Fruit fly (Drosophila melanogaster) whole organism, embryonic: ENCODE results near the gene CG33287.

Experiments used
- CG10147 ChIP-seq: fragments of 200-800 bp; sonication (Bioruptor generic); optimal IDR thresholded peaks from 2 replicates; lab custom pipeline; 2019; ENCODE audit warnings: missing biosample characterization, mild to moderate bottlenecking, missing genetic modification characterization, moderate library complexity
- CG10979 ChIP-seq: fragments of 200-800 bp; sonication (Bioruptor generic); optimal IDR thresholded peaks from 2 replicates; lab custom pipeline; 2018; ENCODE audit warnings: missing biosample characterization, mild to moderate bottlenecking, missing genetic modification characterization, moderate library complexity
- CG12236 ChIP-seq: fragments of 200-800 bp; sonication (Bioruptor generic); optimal IDR thresholded peaks from 2 replicates; lab custom pipeline; 2016; ENCODE audit warnings: missing biosample characterization, missing genetic modification characterization
- CG12299 ChIP-seq: fragments of 200-800 bp; sonication (Bioruptor generic); optimal IDR thresholded peaks from 2 replicates; lab custom pipeline; 2018; ENCODE audit warnings: missing biosample characterization, mild to moderate bottlenecking, missing genetic modification characterization
- CG14050 ChIP-seq: fragments of 200-800 bp; sonication (Bioruptor generic); IDR thresholded peaks from 3 replicates; pipeline ENCODE4 v1.3.6; 2022; ENCODE audit warnings: missing biosample characterization, missing genetic modification characterization
- CG17359 ChIP-seq: fragments of 200-800 bp; sonication (Bioruptor generic); optimal IDR thresholded peaks from 3 replicates; lab custom pipeline; 2018; ENCODE audit warnings: missing biosample characterization, mild to moderate bottlenecking, missing genetic modification characterization, moderate library complexity
- CG17361 ChIP-seq: fragments of 200-800 bp; sonication (Bioruptor generic); IDR thresholded peaks from 3 replicates; pipeline ENCODE4 v1.3.6; 2022; ENCODE audit warnings: missing biosample characterization, missing genetic modification characterization
- CG18011 ChIP-seq: fragments of 200-800 bp; sonication (Bioruptor generic); optimal IDR thresholded peaks from 2 replicates; lab custom pipeline; 2017; ENCODE audit warnings: missing biosample characterization, missing genetic modification characterization, mild to moderate bottlenecking, moderate library complexity, missing genotype
- CG18619 ChIP-seq: fragments of 200-800 bp; sonication (Bioruptor generic); optimal IDR thresholded peaks from 3 replicates; lab custom pipeline; 2017; ENCODE audit warnings: missing biosample characterization, mild to moderate bottlenecking, missing genetic modification characterization
- CG2199 ChIP-seq: fragments of 200-800 bp; sonication (Bioruptor generic); IDR thresholded peaks from 3 replicates; pipeline ENCODE4 v1.3.6; 2022; ENCODE audit warnings: missing biosample characterization, missing genetic modification characterization
- CG2202 ChIP-seq: fragments of 200-800 bp; sonication (Bioruptor generic); optimal IDR thresholded peaks from 2 replicates; lab custom pipeline; 2018; ENCODE audit warnings: missing biosample characterization, mild to moderate bottlenecking, missing genetic modification characterization
- CG30403 ChIP-seq: fragments of 200-800 bp; sonication (Bioruptor generic); optimal IDR thresholded peaks from 3 replicates; lab custom pipeline; 2016; ENCODE audit warnings: missing biosample characterization, missing genetic modification characterization
- CG3163 ChIP-seq: fragments of 200-800 bp; sonication (Bioruptor generic); optimal IDR thresholded peaks from 3 replicates; lab custom pipeline; 2016; ENCODE audit warnings: missing biosample characterization, missing genetic modification characterization
- CG3838 ChIP-seq: fragments of 200-800 bp; sonication (Bioruptor generic); optimal IDR thresholded peaks from 3 replicates; lab custom pipeline; 2016; ENCODE audit warnings: missing biosample characterization, missing genetic modification characterization
- CG3847 ChIP-seq: fragments of 200-800 bp; sonication (Bioruptor generic); IDR thresholded peaks from 2 replicates; pipeline ENCODE4 v1.3.6; 2022; ENCODE audit warnings: missing biosample characterization, missing genetic modification characterization
- CG3995 ChIP-seq: fragments of 200-800 bp; sonication (Bioruptor generic); optimal IDR thresholded peaks from 3 replicates; lab custom pipeline; 2016; ENCODE audit warnings: missing biosample characterization, missing genetic modification characterization
- CG42726 ChIP-seq: fragments of 200-800 bp; sonication (Bioruptor generic); IDR thresholded peaks from 2 replicates; pipeline ENCODE4 v1.3.6; 2022; ENCODE audit warnings: missing biosample characterization, missing genetic modification characterization; ENCODE audit not compliant: partially characterized antibody
- CG4854 ChIP-seq: fragments of 200-800 bp; sonication (Bioruptor generic); optimal IDR thresholded peaks from 2 replicates; lab custom pipeline; 2016; ENCODE audit warnings: missing biosample characterization, missing genetic modification characterization, inconsistent platforms
- CG8388 ChIP-seq: fragments of 200-800 bp; sonication (Bioruptor generic); optimal IDR thresholded peaks from 2 replicates; lab custom pipeline; 2019; ENCODE audit warnings: missing biosample characterization, mild to moderate bottlenecking, missing genetic modification characterization, moderate library complexity
- CkIIα-i1 ChIP-seq: fragments of 200-800 bp; sonication (Bioruptor generic); IDR thresholded peaks from 2 replicates; pipeline ENCODE4 v1.3.6; 2022; ENCODE audit warnings: missing biosample characterization, missing genetic modification characterization
- Eip74EF ChIP-seq, 2 experiments: fragments of 200-800 bp in 1 of 2; fragments of >200 bp in 1 of 2; sonication (Bioruptor generic) in 1 of 2; optimal IDR thresholded peaks; 2 replicates each; lab custom pipeline; 2017 to 2019; ENCODE audit warnings: missing biosample characterization in 2 of 2, missing genetic modification characterization in 2 of 2, mild to moderate bottlenecking in 1 of 2, moderate library complexity in 1 of 2
- Hand ChIP-seq: fragments of 200-800 bp; sonication (Bioruptor generic); optimal IDR thresholded peaks from 2 replicates; lab custom pipeline; 2017; ENCODE audit warnings: mild to moderate bottlenecking, missing biosample characterization, missing genetic modification reagents, missing genetic modification characterization
- Hr78 ChIP-seq, 2 experiments: fragments of 200-800 bp in 1 of 2; fragments of >200 bp in 1 of 2; sonication (Bioruptor generic) in 1 of 2; optimal IDR thresholded peaks; 2 replicates each; lab custom pipeline; 2017 to 2019; ENCODE audit warnings: missing biosample characterization in 2 of 2, missing genetic modification characterization in 2 of 2, mild to moderate bottlenecking in 1 of 2, moderate library complexity in 1 of 2
- Hsf ChIP-seq: fragments of 200-800 bp; sonication (Bioruptor generic); optimal IDR thresholded peaks from 3 replicates; lab custom pipeline; 2016; ENCODE audit warnings: missing biosample characterization, missing genetic modification characterization
- Med ChIP-seq: fragments of 200-800 bp; sonication (Bioruptor generic); peaks from one replicate; lab custom pipeline; 2016; ENCODE audit warnings: missing biosample characterization, missing genetic modification characterization, mild to moderate bottlenecking, inconsistent platforms, moderate library complexity
- Mrtf ChIP-seq: fragments of 200-800 bp; sonication (Bioruptor generic); IDR thresholded peaks from 3 replicates; pipeline ENCODE4 v1.3.6; 2022; ENCODE audit warnings: missing biosample characterization, missing genetic modification characterization
- NFAT ChIP-seq: fragments of 200-800 bp; sonication (Bioruptor generic); IDR thresholded peaks from 2 replicates; pipeline ENCODE4 v1.3.6; 2022; ENCODE audit warnings: missing biosample characterization, missing genetic modification characterization
- NK7.1 ChIP-seq: fragments of 200-800 bp; sonication (Bioruptor generic); optimal IDR thresholded peaks from 3 replicates; lab custom pipeline; 2016; ENCODE audit warnings: missing biosample characterization, missing genetic modification characterization
- NfI ChIP-seq: fragments of 200-800 bp; sonication (Bioruptor generic); optimal IDR thresholded peaks from 3 replicates; lab custom pipeline; 2018; ENCODE audit warnings: missing biosample characterization, mild to moderate bottlenecking, missing genetic modification characterization, moderate library complexity
- Pdp1 ChIP-seq, 2 experiments: fragments of 200-800 bp; sonication (Bioruptor generic); optimal IDR thresholded peaks; 3 replicates each; lab custom pipeline; 2016; ENCODE audit warnings: missing biosample characterization in 2 of 2, missing genetic modification characterization in 2 of 2, mild to moderate bottlenecking in 1 of 2, moderate library complexity in 1 of 2
- Sin3A ChIP-seq: fragments of >200 bp; optimal IDR thresholded peaks from 2 replicates; lab custom pipeline; 2018
- Six4 ChIP-seq: fragments of 200-800 bp; sonication (Bioruptor generic); optimal IDR thresholded peaks from 2 replicates; lab custom pipeline; 2016; ENCODE audit warnings: missing biosample characterization, missing genetic modification characterization
- Sox102F ChIP-seq: fragments of 200-800 bp; sonication (Bioruptor generic); optimal IDR thresholded peaks from 2 replicates; lab custom pipeline; 2018; ENCODE audit warnings: missing biosample characterization, mild to moderate bottlenecking, missing genetic modification characterization, moderate library complexity
- Ssrp ChIP-seq: fragments of 200-800 bp; sonication (Bioruptor generic); optimal IDR thresholded peaks from 2 replicates; lab custom pipeline; 2018; ENCODE audit warnings: missing biosample characterization, mild to moderate bottlenecking, missing genetic modification characterization, moderate library complexity
- cg ChIP-seq: fragments of 200-800 bp; sonication (Bioruptor generic); optimal IDR thresholded peaks from 3 replicates; lab custom pipeline; 2019; ENCODE audit warnings: missing biosample characterization, mild to moderate bottlenecking, missing genetic modification characterization, moderate library complexity
- chif ChIP-seq, 2 experiments: fragments of 200-800 bp; sonication (Bioruptor generic); optimal IDR thresholded peaks; 3 replicates each; lab custom pipeline; 2016; ENCODE audit warnings: missing biosample characterization in 2 of 2, missing genetic modification characterization in 2 of 2
- ci ChIP-seq: fragments of 200-800 bp; sonication (Bioruptor generic); IDR thresholded peaks from 3 replicates; pipeline ENCODE4 v1.3.6; 2022; ENCODE audit warnings: missing biosample characterization, missing genetic modification characterization
- fd102C ChIP-seq: fragments of 200-800 bp; sonication (Bioruptor generic); optimal IDR thresholded peaks from 2 replicates; lab custom pipeline; 2018; ENCODE audit warnings: missing biosample characterization, mild to moderate bottlenecking, missing genetic modification characterization, moderate library complexity
- gem ChIP-seq: fragments of 200-800 bp; sonication (Bioruptor generic); optimal IDR thresholded peaks from 2 replicates; lab custom pipeline; 2019; ENCODE audit warnings: missing biosample characterization, mild to moderate bottlenecking, missing genetic modification characterization, moderate library complexity
- kay ChIP-seq: fragments of 200-800 bp; sonication (Bioruptor generic); optimal IDR thresholded peaks from 2 replicates; lab custom pipeline; 2016; ENCODE audit warnings: missing biosample characterization, missing genetic modification characterization
- lola ChIP-seq, 3 experiments: fragments of >200 bp in 2 of 3; fragments of 200-800 bp in 1 of 3; sonication (Bioruptor generic) in 1 of 3; optimal IDR thresholded peaks; 2 replicates each; lab custom pipeline; 2017 to 2019; ENCODE audit warnings: missing biosample characterization in 3 of 3, missing genetic modification characterization in 3 of 3, mild to moderate bottlenecking in 1 of 3, moderate library complexity in 1 of 3
- mam ChIP-seq: fragments of 200-800 bp; sonication (Bioruptor generic); optimal IDR thresholded peaks from 3 replicates; lab custom pipeline; 2016; ENCODE audit warnings: missing biosample characterization, missing genetic modification characterization
- mld ChIP-seq: fragments of 200-800 bp; sonication (Bioruptor generic); IDR thresholded peaks from 3 replicates; pipeline ENCODE4 v1.3.6; 2022; ENCODE audit warnings: missing biosample characterization, missing genetic modification characterization; ENCODE audit not compliant: partially characterized antibody
- odd ChIP-seq: fragments of 200-800 bp; sonication (Bioruptor generic); optimal IDR thresholded peaks from 2 replicates; lab custom pipeline; 2017; ENCODE audit warnings: missing biosample characterization, mild to moderate bottlenecking, missing genetic modification characterization
- p53 ChIP-seq: fragments of 200-800 bp; sonication (Bioruptor generic); optimal IDR thresholded peaks from 2 replicates; lab custom pipeline; 2016; ENCODE audit warnings: missing biosample characterization, missing genetic modification characterization
- phol ChIP-seq: fragments of 200-800 bp; sonication (Bioruptor generic); optimal IDR thresholded peaks from 3 replicates; lab custom pipeline; 2018; ENCODE audit warnings: missing biosample characterization, mild to moderate bottlenecking, missing genetic modification characterization, moderate library complexity
- sd ChIP-seq: fragments of 200-800 bp; sonication (Bioruptor generic); optimal IDR thresholded peaks from 3 replicates; lab custom pipeline; 2018; ENCODE audit warnings: missing biosample characterization, mild to moderate bottlenecking, missing genetic modification characterization, moderate library complexity
- sens ChIP-seq: fragments of 200-800 bp; sonication (Bioruptor generic); peaks from one replicate; lab custom pipeline; 2016; ENCODE audit warnings: missing biosample characterization, missing genetic modification characterization
- stwl ChIP-seq: fragments of 200-800 bp; sonication (Bioruptor generic); optimal IDR thresholded peaks from 3 replicates; lab custom pipeline; 2018; ENCODE audit warnings: missing biosample characterization, mild to moderate bottlenecking, missing genetic modification characterization, moderate library complexity
- tll ChIP-seq, 2 experiments: fragments of 200-800 bp in 1 of 2; fragments of >200 bp in 1 of 2; sonication (Bioruptor generic) in 1 of 2; optimal IDR thresholded peaks; 2 replicates each; lab custom pipeline; 2017 to 2019; ENCODE audit warnings: missing biosample characterization in 2 of 2, missing genetic modification characterization in 2 of 2, mild to moderate bottlenecking in 1 of 2, moderate library complexity in 1 of 2
- tup ChIP-seq: fragments of 200-800 bp; sonication (Bioruptor generic); optimal IDR thresholded peaks from 2 replicates; lab custom pipeline; 2016; ENCODE audit warnings: missing biosample characterization, mild to moderate bottlenecking, missing genetic modification characterization, moderate library complexity
- vvl ChIP-seq: fragments of 200-800 bp; sonication (Bioruptor generic); IDR thresholded peaks from 2 replicates; pipeline ENCODE4 v1.3.6; 2022; ENCODE audit warnings: missing biosample characterization, missing genetic modification characterization

CG33287 gene

DNA sequence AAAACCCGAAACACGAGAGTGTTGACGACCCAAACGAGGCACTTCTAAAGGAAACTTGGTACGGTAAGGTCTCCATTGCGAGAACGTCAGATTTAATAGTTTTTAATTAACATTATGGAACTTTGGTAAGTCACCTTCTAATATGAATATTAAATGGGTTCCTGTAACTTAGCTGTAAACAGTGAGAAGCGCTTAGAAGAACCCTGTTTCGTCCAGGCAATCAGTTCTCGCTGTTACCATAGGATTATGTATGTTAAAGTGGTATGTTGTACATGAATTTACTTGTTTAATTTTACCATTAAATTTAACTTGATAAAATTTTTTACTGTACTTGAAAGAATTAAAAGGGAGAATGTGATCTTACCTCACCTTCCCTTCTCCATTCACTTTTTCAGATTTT lies 48.6 kb downstream of the CG33287 start (continued):
- TF ChIP-seq lola (GFP tag; optimal IDR thresholded peaks at IDR 0.05; lab: Kevin White, UChicago), result peak in 1 of 3 experiments; percentile 28
- TF ChIP-seq cg, result no peak
- no peak for TF ChIP-seq CG3995 (GFP tag; lab: Kevin White, UChicago)
- peak; percentile 19 for TF ChIP-seq NfI
- TF ChIP-seq CG10979 (tag; lab: Kevin White, UChicago), result peak; percentile 39
- TF ChIP-seq CG2202, result no peak
- TF ChIP-seq NK7.1 (GFP tag; lab: Kevin White, UChicago), result no peak
- no peak for TF ChIP-seq Hr78 (GFP tag; optimal IDR thresholded peaks at IDR 0.05; lab: Kevin White, UChicago)
- peak; percentile 86 for TF ChIP-seq sens (GFP tag; lab: Kevin White, UChicago)
- no peak for TF ChIP-seq CG3838 (GFP tag; lab: Kevin White, UChicago)
- no peak for TF ChIP-seq Hand
- TF ChIP-seq gem (tag; lab: Kevin White, UChicago), result peak; percentile 54
- TF ChIP-seq Ssrp, result peak; percentile 27
- no peak for TF ChIP-seq Eip74EF (GFP tag; optimal IDR thresholded peaks at IDR 0.05; lab: Kevin White, UChicago)
- TF ChIP-seq CG18619 (GFP tag; lab: Kevin White, UChicago), result no peak
- no peak for TF ChIP-seq kay (GFP tag; lab: Kevin White, UChicago)
- peak; percentile 25 for TF ChIP-seq Sox102F (GFP tag; lab: Kevin White, UChicago)
- no peak for TF ChIP-seq CG12236 (GFP tag; lab: Kevin White, UChicago)
- no peak for TF ChIP-seq Sin3A
- no peak for TF ChIP-seq CG4854 (GFP tag; lab: Kevin White, UChicago)
- TF ChIP-seq mam (GFP tag; lab: Kevin White, UChicago), result peak; percentile 16
- TF ChIP-seq mld, result no peak
- TF ChIP-seq CG42726 (GFP tag; lab: Robert Waterston, UW), result no peak
- no peak for TF ChIP-seq CG10147 (GFP tag; lab: Kevin White, UChicago)
- no peak for TF ChIP-seq CG2199
- peak in 1 of 2 experiments; percentile 2 for TF ChIP-seq chif (GFP tag; optimal IDR thresholded peaks at IDR 0.05; lab: Kevin White, UChicago)
- peak; percentile 41 for TF ChIP-seq phol (tag; lab: Kevin White, UChicago)
- TF ChIP-seq CG18011 (GFP tag; lab: Kevin White, UChicago), result no peak
- TF ChIP-seq CG14050 (GFP tag; lab: Robert Waterston, UW), result no peak
- no peak for TF ChIP-seq NFAT (GFP tag; lab: Robert Waterston, UW)
- TF ChIP-seq fd102C (GFP tag; lab: Kevin White, UChicago), result no peak
- no peak for TF ChIP-seq CG12299 (tag; lab: Kevin White, UChicago)
- TF ChIP-seq odd (GFP tag; lab: Kevin White, UChicago), result no peak
- TF ChIP-seq Hsf (GFP tag; lab: Kevin White, UChicago), result peak; percentile 14
- TF ChIP-seq Mrtf (GFP tag; lab: Robert Waterston, UW), result no peak
- peak; percentile 52; the same call in 2 of the 3 replicates for TF ChIP-seq CG17361 (GFP tag; lab: Robert Waterston, UW)
- no peak for TF ChIP-seq vvl (GFP tag; lab: Robert Waterston, UW)
- no peak for TF ChIP-seq CG30403

dm6 chr3L:20920495-20920894 lies 50.0 kb downstream of the CG33287 start:
- TF ChIP-seq CG3847 (GFP tag; lab: Robert Waterston, UW), result no peak
- TF ChIP-seq Pdp1 (GFP tag; optimal IDR thresholded peaks at IDR 0.05; lab: Kevin White, UChicago), result no peak
- TF ChIP-seq CkIIα-i1 (GFP tag; lab: Robert Waterston, UW), result no peak
- TF ChIP-seq p53 (GFP tag; lab: Kevin White, UChicago), result no peak
- TF ChIP-seq ci (GFP tag; lab: Robert Waterston, UW), result no peak
- no peak for TF ChIP-seq tll (GFP tag; optimal IDR thresholded peaks at IDR 0.05; lab: Kevin White, UChicago)
- no peak for TF ChIP-seq CG3163 (GFP tag; lab: Kevin White, UChicago)
- no peak for TF ChIP-seq tup (GFP tag; lab: Kevin White, UChicago)
- no peak for TF ChIP-seq stwl (tag; lab: Kevin White, UChicago)
- no peak for TF ChIP-seq CG17359 (tag; lab: Kevin White, UChicago)
- no peak for TF ChIP-seq CG8388 (GFP tag; lab: Kevin White, UChicago)
- no peak for TF ChIP-seq Six4 (GFP tag; lab: Kevin White, UChicago)
- peak; percentile 61 for TF ChIP-seq sd (tag; lab: Kevin White, UChicago)
- peak; percentile 49 for TF ChIP-seq Med (GFP tag; lab: Kevin White, UChicago)
